Fruit fly (Drosophila melanogaster): ENCODE results near the gene CG12155.

- TF ChIP-seq Mnt (GFP tag; optimal IDR thresholded peaks at IDR 0.05) (no peak), cnc (optimal IDR thresholded peaks at IDR 0.05) (no peak), CG11617 (GFP tag; optimal IDR thresholded peaks at IDR 0.05) (no peak), bab1 (GFP tag; optimal IDR thresholded peaks at IDR 0.05) (peak; percentile 11), ovo (GFP tag; optimal IDR thresholded peaks at IDR 0.05) (no peak)
These were observed 34.3 kb upstream of the CG12155 start for dm6 chrX:7694207-7694606.

Measured in whole organism, adult.